Worm (Caenorhabditis elegans) whole organism, young adult: ENCODE results near the gene cyp-33C3.

ENCODE experiments used
- B0035.1 ChIP-seq: sonication (generic microtip); optimal IDR thresholded peaks from 2 replicates; lab custom pipeline; 2016; ENCODE audit warnings: missing genetic modification characterization, mild to moderate bottlenecking, missing compliant biosample characterization, missing genotype, missing genetic modification reagents
- K11D2.4 ChIP-seq: fragments of 200-800 bp; sonication (Bioruptor generic); IDR thresholded peaks from 2 replicates; pipeline ENCODE4 v1.3.6; 2022; ENCODE audit warnings: missing genetic modification reagents, missing genetic modification characterization, missing compliant biosample characterization
- Y79H2A.3 ChIP-seq: fragments of 200-800 bp; sonication (Bioruptor generic); conservative IDR thresholded peaks from 2 replicates; pipeline ENCODE4 v1.3.6; 2022; ENCODE audit warnings: missing genetic modification reagents, missing genetic modification characterization, missing compliant biosample characterization
- ZK185.1 ChIP-seq: sonication (generic microtip); optimal IDR thresholded peaks from 2 replicates; lab custom pipeline; 2016; ENCODE audit warnings: mild to moderate bottlenecking, missing genetic modification characterization, missing compliant biosample characterization; ENCODE audit not compliant: poor library complexity, severe bottlenecking
- hmg-1.2 ChIP-seq: fragments of 200-800 bp; sonication (Bioruptor generic); IDR thresholded peaks from 2 replicates; pipeline ENCODE4 v1.3.6; 2022; ENCODE audit warnings: missing genetic modification reagents, missing genetic modification characterization, missing compliant biosample characterization
- sea-2 ChIP-seq: fragments of 200-800 bp; sonication (Bioruptor generic); IDR thresholded peaks from 2 replicates; pipeline ENCODE4 v1.3.6; 2022; ENCODE audit warnings: missing genetic modification characterization, missing compliant biosample characterization

DNA sequence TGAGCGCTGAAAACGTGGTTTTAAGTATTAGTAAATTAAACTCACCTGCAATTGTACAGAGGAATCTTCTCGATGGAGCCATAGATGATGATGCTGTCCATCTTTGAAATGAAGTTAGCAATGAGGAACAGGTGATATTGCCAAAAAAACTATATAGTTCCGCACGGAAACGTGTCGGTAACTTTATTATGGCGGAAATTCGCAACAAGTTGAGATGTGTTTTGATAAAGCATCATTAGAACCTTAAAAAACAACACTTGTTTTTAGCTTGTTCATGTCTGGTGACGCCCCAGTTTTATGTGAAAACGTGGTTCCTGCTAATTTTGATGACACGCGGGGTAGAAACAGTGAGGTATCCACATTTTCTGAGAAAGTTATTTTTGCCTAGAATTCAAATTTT is 36.4 kb upstream of the cyp-33C3 start, which contains the start of gene srt-40:
- TF ChIP-seq ZK185.1 (tag; lab: Kevin White, UChicago), result no peak
- no peak for TF ChIP-seq Y79H2A.3
- no peak for TF ChIP-seq K11D2.4 (GFP tag; lab: Robert Waterston, UW)
- no peak for TF ChIP-seq hmg-1.2 (GFP tag; lab: Robert Waterston, UW)
- TF ChIP-seq B0035.1 (tag; lab: Kevin White, UChicago), result no peak
- no peak for TF ChIP-seq sea-2 (GFP tag; lab: Robert Waterston, UW)
